Worm (Caenorhabditis elegans): Measurements from ENCODE around the gene F59B10.2.

- no peak for TF ChIP-seq nhr-76 (tag; optimal IDR thresholded peaks at IDR 0.05)
- no peak for TF ChIP-seq mep-1 (tag; optimal IDR thresholded peaks at IDR 0.05)
- TF ChIP-seq elt-3 (tag; optimal IDR thresholded peaks at IDR 0.05) = no peak
- no peak for TF ChIP-seq blmp-1 (tag; optimal IDR thresholded peaks at IDR 0.05)
- no peak for TF ChIP-seq ces-1 (GFP tag; optimal IDR thresholded peaks at IDR 0.05)
Measured at ce11 chrII:10515422-10515821, 5.8 kb upstream of the F59B10.2 start.

Measured in whole organism, mixed stage, embryonic.